Fruit fly (Drosophila melanogaster) whole organism, wandering third instar larva: ENCODE data around the gene sick.

Source experiments
- N ChIP-seq: fragments of >200 bp; optimal IDR thresholded peaks from 2 replicates; lab custom pipeline; 2018; ENCODE audit warnings: missing biosample characterization, missing external identifiers, missing genetic modification characterization
- Vsx2 ChIP-seq: fragments of 200-300, 225-300 bp; sonication (Bioruptor generic); optimal IDR thresholded peaks from 2 replicates; lab custom pipeline; 2018; ENCODE audit warnings: missing biosample characterization, missing genetic modification characterization; ENCODE audit not compliant: partially characterized antibody
- dl ChIP-seq, 2 experiments: fragments of 175-275, 200-275 bp in 1 of 2; fragments of 200-275 bp in 1 of 2; sonication (Bioruptor generic); optimal IDR thresholded peaks; lab custom pipeline; 2018; ENCODE audit warnings: mild to moderate bottlenecking in 2 of 2, missing biosample characterization in 2 of 2, missing genetic modification characterization in 2 of 2, moderate library complexity in 2 of 2; ENCODE audit not compliant: partially characterized antibody in 2 of 2, insufficient read depth in 1 of 2
- h ChIP-seq: fragments of 200-800 bp; sonication (Bioruptor generic); optimal IDR thresholded peaks from 3 replicates; lab custom pipeline; 2016; ENCODE audit warnings: missing biosample characterization, mild to moderate bottlenecking, missing genetic modification characterization
- psq ChIP-seq: fragments of 200-800 bp; sonication (Bioruptor generic); optimal IDR thresholded peaks from 3 replicates; lab custom pipeline; 2017; ENCODE audit warnings: missing biosample characterization, mild to moderate bottlenecking, missing genetic modification characterization, moderate library complexity
- usp ChIP-seq: fragments of >200 bp; optimal IDR thresholded peaks from 2 replicates; lab custom pipeline; 2017; ENCODE audit warnings: missing biosample characterization, missing genetic modification characterization

dm6 chr2L:19967390-19967789 is 171.2 kb downstream of the sick start, which contains the start of gene Hf:
- no peak for TF ChIP-seq usp (GFP tag; lab: Kevin White, UChicago)
- TF ChIP-seq Vsx2, result no peak
- TF ChIP-seq psq (GFP tag; lab: Kevin White, UChicago), result no peak
- no peak for TF ChIP-seq dl (GFP tag; optimal IDR thresholded peaks at IDR 0.05; lab: Kevin White, UChicago; ENCODE audit: insufficient read depth in 1 of 2, partially characterized antibody in 2 of 2)
- no peak for TF ChIP-seq N
- no peak for TF ChIP-seq h (GFP tag; lab: Kevin White, UChicago)
